Worm (Caenorhabditis elegans): Measurements from ENCODE around the gene hsd-2.
A peak's percentile ranks its signal among the peaks of the same experiment; 100 is the strongest.

hsd-2 gene

DNA sequence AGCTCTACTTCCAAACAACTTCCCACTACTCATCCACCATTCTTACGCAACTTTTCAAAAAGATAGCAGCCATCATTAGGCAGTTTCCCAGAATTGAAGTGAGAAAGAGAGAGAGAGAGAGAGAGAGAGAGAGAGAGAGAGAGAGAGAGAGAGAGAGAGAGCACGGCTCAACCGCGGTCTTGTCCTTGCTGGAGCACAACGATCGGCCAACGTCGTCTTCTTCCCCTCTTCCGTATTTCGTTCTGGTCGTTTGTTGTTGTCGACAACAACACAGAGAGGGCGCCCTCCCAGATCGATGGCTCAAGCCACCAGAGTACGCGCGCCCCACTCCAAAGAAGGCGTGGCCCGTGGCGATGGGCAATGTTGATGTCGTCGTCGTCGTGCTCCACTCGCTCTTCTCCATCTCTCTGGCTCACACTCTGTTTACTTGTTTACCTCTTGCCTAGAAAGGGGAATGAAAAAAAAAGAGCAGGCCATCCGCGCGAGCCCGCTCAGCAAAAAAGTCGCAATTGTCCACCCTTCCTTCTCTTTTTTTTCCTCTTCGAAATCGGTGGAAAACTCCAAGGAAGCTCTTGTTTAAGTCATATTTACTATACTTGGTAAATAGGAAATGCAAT lies 22.9 kb upstream of the hsd-2 start:
- TF ChIP-seq hif-1 (tag; optimal IDR thresholded peaks at IDR 0.05): peak in 1 of 2 experiments; percentile 26
- peak; percentile 57 for TF ChIP-seq mep-1 (tag; optimal IDR thresholded peaks at IDR 0.05)
- TF ChIP-seq lim-7 (GFP tag; IDR thresholded peaks at IDR 0.05): no peak
- no peak for TF ChIP-seq lir-3 (tag; optimal IDR thresholded peaks at IDR 0.05)
- TF ChIP-seq fkh-10 (GFP tag; optimal IDR thresholded peaks at IDR 0.05): peak; percentile 73
- TF ChIP-seq hlh-30 (tag; optimal IDR thresholded peaks at IDR 0.05; ENCODE audit: insufficient read depth): no peak
- TF ChIP-seq skn-1 (tag; optimal IDR thresholded peaks at IDR 0.05): no peak
- peak; percentile 20 for TF ChIP-seq ceh-28 (tag; optimal IDR thresholded peaks at IDR 0.05)
- no peak for TF ChIP-seq zfp-2 (tag; optimal IDR thresholded peaks at IDR 0.05)
- TF ChIP-seq egl-43 (GFP tag; IDR thresholded peaks at IDR 0.05): peak; percentile 74; the same call in 1 of the 2 replicates
- TF ChIP-seq vab-7 (GFP tag; IDR thresholded peaks at IDR 0.05): 0 out of 2 replicates have a peak, but pooled peaks have one; percentile 4
- TF ChIP-seq ctbp-1 (GFP tag; IDR thresholded peaks at IDR 0.05): peak; percentile 86
- TF ChIP-seq pha-4 (GFP tag; IDR thresholded peaks at IDR 0.05): no peak; the same call in 1 of the 2 replicates
- no peak for TF ChIP-seq pha-4 (tag; optimal IDR thresholded peaks at IDR 0.05)
- TF ChIP-seq hmg-1.1 (GFP tag; IDR thresholded peaks at IDR 0.05): peak; percentile 45
- peak in 1 of 2 experiments; percentile 50 for TF ChIP-seq lsy-2 (tag; optimal IDR thresholded peaks at IDR 0.05)
- peak; percentile 74 for TF ChIP-seq rbr-2 (tag; optimal IDR thresholded peaks at IDR 0.05)
- no peak for TF ChIP-seq mxl-3 (GFP tag; optimal IDR thresholded peaks at IDR 0.05)
- no peak for TF ChIP-seq nhr-77 (tag; optimal IDR thresholded peaks at IDR 0.05)
- peak; percentile 50 for TF ChIP-seq nhr-11 (tag; optimal IDR thresholded peaks at IDR 0.05)
- TF ChIP-seq unc-62 (GFP tag; optimal IDR thresholded peaks at IDR 0.05 in 1 of 2): peak in 1 of 2 experiments; percentile 55
- TF ChIP-seq unc-62 (tag; optimal IDR thresholded peaks at IDR 0.05): no peak
- TF ChIP-seq F37D6.2 (tag; optimal IDR thresholded peaks at IDR 0.05): peak; percentile 26
- TF ChIP-seq ZK337.2 (GFP tag; IDR thresholded peaks at IDR 0.05): no peak
- TF ChIP-seq set-16 (GFP tag; IDR thresholded peaks at IDR 0.05): peak; percentile 88
- peak in 1 of 2 experiments; percentile 27 for TF ChIP-seq mdl-1 (tag; optimal IDR thresholded peaks at IDR 0.05)
- TF ChIP-seq F49E8.2 (tag; optimal IDR thresholded peaks at IDR 0.05; ENCODE audit: borderline replicate concordance): no peak
- TF ChIP-seq aha-1 (tag): peak; percentile 5

DNA sequence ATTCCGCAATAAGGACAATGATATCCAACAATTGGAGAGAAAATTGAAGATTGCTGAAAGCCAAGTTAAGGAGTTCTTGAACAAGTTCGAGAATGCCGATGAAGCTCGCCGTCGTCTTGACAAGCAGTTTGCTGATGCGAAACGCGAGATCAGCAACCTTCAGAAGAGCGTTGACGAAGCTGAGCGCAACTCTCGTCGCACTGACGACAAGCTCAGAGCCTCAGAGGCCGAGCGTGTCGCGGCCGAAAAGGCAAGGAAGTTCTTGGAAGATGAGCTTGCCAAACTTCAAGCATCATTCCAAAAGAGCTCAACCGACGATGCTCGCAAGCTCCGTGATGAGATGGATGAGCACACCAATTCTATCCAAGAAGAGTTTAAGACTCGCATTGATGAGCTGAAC lies 18.7 kb upstream of the hsd-2 start:
- TF ChIP-seq egl-43 (GFP tag; IDR thresholded peaks at IDR 0.05) (0 out of 2 replicates have a peak, but pooled peaks have one; percentile 38), ZK337.2 (GFP tag; IDR thresholded peaks at IDR 0.05) (no peak), hlh-30 (tag; optimal IDR thresholded peaks at IDR 0.05; ENCODE audit: insufficient read depth) (no peak), attf-4 (tag; optimal IDR thresholded peaks at IDR 0.05) (no peak), set-16 (GFP tag; IDR thresholded peaks at IDR 0.05) (peak; percentile 68), saeg-2 (GFP tag; IDR thresholded peaks at IDR 0.05) (no peak)

DNA sequence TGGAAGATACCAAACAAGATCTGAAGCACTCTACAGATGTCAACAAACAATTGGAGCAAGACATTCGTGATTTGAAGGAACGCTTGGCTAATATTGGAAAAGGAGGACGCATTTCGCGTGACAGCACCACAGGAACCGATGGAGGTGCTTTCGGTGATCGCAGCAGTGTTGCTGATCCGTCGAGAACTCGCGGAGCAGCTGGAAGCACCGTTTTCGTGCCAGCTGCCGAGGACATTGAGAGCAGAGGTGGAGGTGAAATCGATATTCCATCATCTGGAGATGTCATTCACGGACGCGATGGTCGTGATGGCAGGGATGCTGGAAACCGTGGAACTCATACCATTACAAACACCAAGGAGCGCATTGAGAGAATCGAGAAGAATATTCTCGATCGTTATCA lies 17.4 kb upstream of the hsd-2 start:
- no peak for TF ChIP-seq zfp-3 (GFP tag; conservative IDR thresholded peaks at IDR 0.05)
- peak; percentile 64 for TF ChIP-seq set-16 (GFP tag; IDR thresholded peaks at IDR 0.05)

DNA sequence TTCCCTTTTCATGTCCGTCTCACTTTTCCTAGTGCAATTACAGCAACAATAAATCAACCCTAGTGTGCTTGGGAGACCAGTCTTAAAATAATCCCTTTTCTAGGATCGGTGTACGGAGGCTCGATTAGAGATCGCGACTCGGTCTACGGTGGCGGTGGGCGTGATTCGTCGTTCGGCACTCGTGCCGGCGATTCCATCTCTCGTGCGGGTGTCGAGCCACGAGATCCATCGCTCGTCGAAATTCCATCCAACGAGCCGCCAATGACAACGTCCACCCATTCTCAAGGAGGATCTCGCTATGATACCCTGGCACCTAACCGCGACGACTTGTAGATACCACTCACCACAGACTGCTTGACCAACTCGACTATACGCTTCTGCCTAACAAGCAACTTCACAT lies 12.5 kb upstream of the hsd-2 start:
- TF ChIP-seq php-3 (GFP tag; IDR thresholded peaks at IDR 0.05) (0 out of 2 replicates have a peak, but pooled peaks have one; percentile 11), nhr-42 (GFP tag; IDR thresholded peaks at IDR 0.05) (no peak), jun-1 (tag; optimal IDR thresholded peaks at IDR 0.05) (no peak), skn-1 (tag; optimal IDR thresholded peaks at IDR 0.05) (no peak), nhr-237 (tag; optimal IDR thresholded peaks at IDR 0.05) (no peak), Y105C5A.15 (GFP tag; IDR thresholded peaks at IDR 0.05) (no peak), daf-8 (GFP tag; IDR thresholded peaks at IDR 0.05) (no peak), attf-4 (tag; optimal IDR thresholded peaks at IDR 0.05) (no peak), zag-1 (tag; optimal IDR thresholded peaks at IDR 0.05) (no peak), daf-12 (tag; optimal IDR thresholded peaks at IDR 0.05) (no peak), egl-43 (GFP tag; IDR thresholded peaks at IDR 0.05) (peak; percentile 66; the same call in 1 of the 2 replicates), set-16 (GFP tag; IDR thresholded peaks at IDR 0.05) (peak; percentile 70), lin-15B (tag; optimal IDR thresholded peaks at IDR 0.05) (no peak)
